Worm (Caenorhabditis elegans): ENCODE measurements around the gene C08E8.4.

DNA sequence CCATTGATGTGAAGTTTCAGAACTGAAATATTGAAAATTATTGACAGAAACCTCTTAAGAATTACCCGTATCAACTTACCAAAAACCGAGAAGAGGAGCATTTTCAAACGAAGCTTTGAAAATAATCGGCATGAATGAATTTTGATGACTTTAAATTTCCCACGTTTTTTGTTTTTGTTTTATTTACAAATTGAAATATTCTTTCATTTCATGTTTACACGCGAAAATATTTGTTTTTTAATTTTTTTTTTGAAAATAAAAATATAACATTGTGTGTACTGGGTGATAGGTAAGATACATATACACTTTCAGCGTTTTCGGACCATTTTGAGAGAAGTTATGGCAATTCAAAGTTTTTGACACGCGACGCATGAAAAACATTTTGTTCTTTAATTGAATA lies 24.0 kb downstream of the C08E8.4 start, which contains the start of gene Y51A2B.9:
- no peak for TF ChIP-seq him-1 (tag; optimal IDR thresholded peaks at IDR 0.05)
- TF ChIP-seq dao-5 (tag; optimal IDR thresholded peaks at IDR 0.05), result no peak
- TF ChIP-seq W03F9.2 (tag; optimal IDR thresholded peaks at IDR 0.05), result no peak

Measured in whole organism, L4/young adult.